Worm (Caenorhabditis elegans): ENCODE measurements around the gene fbxa-45.

The fbxa-45 gene

ce11 chrV:16919675-16920074 lies 20.4 kb upstream of the fbxa-45 start:
- TF ChIP-seq ceh-90 (tag; optimal IDR thresholded peaks at IDR 0.05) (no peak), efl-1 (optimal IDR thresholded peaks at IDR 0.05) (no peak), efl-1 (GFP tag; optimal IDR thresholded peaks at IDR 0.05 in 1 of 2) (peak in 1 of 2 experiments; percentile 44)

ce11 chrV:16918378-16918777 lies 19.1 kb upstream of the fbxa-45 start, which contains the start of the genes fbxa-206 and Y102A5C.2:
fbxa-206 (minus strand) TSS chrV:16918478.
Y102A5C.2 (plus strand) TSS chrV:16918731.
- TF ChIP-seq vab-15 (tag; optimal IDR thresholded peaks at IDR 0.05), result no peak
- TF ChIP-seq alr-1 (tag; optimal IDR thresholded peaks at IDR 0.05; ENCODE audit: borderline replicate concordance), result no peak
- no peak for TF ChIP-seq nhr-71 (tag; optimal IDR thresholded peaks at IDR 0.05)
- TF ChIP-seq nhr-47 (tag; optimal IDR thresholded peaks at IDR 0.05), result no peak
- TF ChIP-seq elt-2 (tag; optimal IDR thresholded peaks at IDR 0.05), result no peak
- no peak for TF ChIP-seq nhr-237 (tag; optimal IDR thresholded peaks at IDR 0.05)
- no peak for TF ChIP-seq skn-1 (tag; optimal IDR thresholded peaks at IDR 0.05)
- no peak for TF ChIP-seq nhr-84 (tag; optimal IDR thresholded peaks at IDR 0.05)
- TF ChIP-seq ceh-88 (GFP tag; IDR thresholded peaks at IDR 0.05), result no peak
- no peak for TF ChIP-seq lin-14 (GFP tag; optimal IDR thresholded peaks at IDR 0.05)
- TF ChIP-seq xbp-1 (tag; optimal IDR thresholded peaks at IDR 0.05), result no peak
- TF ChIP-seq mef-2 (tag; optimal IDR thresholded peaks at IDR 0.05), result no peak
- no peak for TF ChIP-seq egl-13 (tag; optimal IDR thresholded peaks at IDR 0.05)

- no peak for TF ChIP-seq sup-37 (GFP tag; optimal IDR thresholded peaks at IDR 0.05)
- TF ChIP-seq nhr-71 (tag; optimal IDR thresholded peaks at IDR 0.05), result no peak
- no peak for TF ChIP-seq nhr-19 (GFP tag; conservative IDR thresholded peaks at IDR 0.05)
Measured at ce11 chrV:16916079-16916478, 16.8 kb upstream of the fbxa-45 start, which contains the start of gene F09C6.10. F09C6.10 (minus strand) TSS chrV:16916179.

- no peak for TF ChIP-seq zip-4 (GFP tag; optimal IDR thresholded peaks at IDR 0.05)
- TF ChIP-seq C16A3.4 (tag; optimal IDR thresholded peaks at IDR 0.05), result no peak
- no peak for TF ChIP-seq unc-86 (tag; optimal IDR thresholded peaks at IDR 0.05)
- no peak for TF ChIP-seq lin-35 (GFP tag; optimal IDR thresholded peaks at IDR 0.05)
- TF ChIP-seq lin-14 (GFP tag; optimal IDR thresholded peaks at IDR 0.05), result no peak
Measured at ce11 chrV:16911934-16912333, 12.7 kb upstream of the fbxa-45 start, which contains the start of gene nhr-116. nhr-116 (plus strand) TSS chrV:16912234.

- TF ChIP-seq jun-1 (tag; optimal IDR thresholded peaks at IDR 0.05) (no peak), mdl-1 (tag; optimal IDR thresholded peaks at IDR 0.05) (no peak), nhr-237 (tag; optimal IDR thresholded peaks at IDR 0.05) (no peak), nhr-84 (tag; optimal IDR thresholded peaks at IDR 0.05) (no peak), ztf-4 (tag; optimal IDR thresholded peaks at IDR 0.05) (no peak), C16A3.4 (tag; optimal IDR thresholded peaks at IDR 0.05) (no peak), lir-3 (tag; optimal IDR thresholded peaks at IDR 0.05; ENCODE audit: poor library complexity) (no peak), zip-4 (GFP tag; optimal IDR thresholded peaks at IDR 0.05) (no peak), efl-1 (optimal IDR thresholded peaks at IDR 0.05) (no peak), efl-1 (GFP tag; optimal IDR thresholded peaks at IDR 0.05 in 1 of 2) (no peak), fkh-4 (tag; optimal IDR thresholded peaks at IDR 0.05; ENCODE audit: borderline replicate concordance) (no peak), alr-1 (tag; optimal IDR thresholded peaks at IDR 0.05; ENCODE audit: borderline replicate concordance) (no peak), snu-23 (GFP tag; optimal IDR thresholded peaks at IDR 0.05) (no peak), grh-1 (GFP tag; IDR thresholded peaks at IDR 0.05) (no peak), isw-1 (GFP tag; IDR thresholded peaks at IDR 0.05) (no peak), nhr-47 (tag; optimal IDR thresholded peaks at IDR 0.05) (no peak), egl-13 (tag; optimal IDR thresholded peaks at IDR 0.05) (no peak), unc-62 (GFP tag; optimal IDR thresholded peaks at IDR 0.05) (no peak), elt-3 (tag; optimal IDR thresholded peaks at IDR 0.05) (no peak), nhr-20 (tag; optimal IDR thresholded peaks at IDR 0.05) (no peak)
Measured at ce11 chrV:16911294-16911693, 12.0 kb upstream of the fbxa-45 start.
